Worm (Caenorhabditis elegans) whole organism, L3 larva: ENCODE results near the gene nas-3.
A peak's percentile ranks its signal among the peaks of the same experiment; 100 is the strongest.

Experiments used
- ZK546.5 ChIP-seq: sonication (generic microtip); optimal IDR thresholded peaks from 2 replicates; lab custom pipeline; 2017; ENCODE audit warnings: missing biosample characterization, missing genetic modification characterization
- aly-2 ChIP-seq: fragments of 150-350 bp; optimal IDR thresholded peaks from 2 replicates; lab custom pipeline; 2014; ENCODE audit warnings: missing biosample characterization, missing genetic modification characterization
- ama-1 ChIP-seq: fragments of 150-350 bp; optimal IDR thresholded peaks from 2 replicates; lab custom pipeline; 2018
- ceh-16 ChIP-seq: sonication (generic microtip); optimal IDR thresholded peaks from 2 replicates; lab custom pipeline; 2017; ENCODE audit warnings: missing biosample characterization, missing genetic modification characterization
- ceh-82 ChIP-seq: fragments of 150-350 bp; optimal IDR thresholded peaks from 2 replicates; lab custom pipeline; 2014; ENCODE audit warnings: missing biosample characterization, missing genetic modification characterization
- egl-27 ChIP-seq: sonication (generic microtip); optimal IDR thresholded peaks from 4 replicates; lab custom pipeline; 2017; ENCODE audit warnings: missing biosample characterization, missing genetic modification reagents, missing genetic modification characterization
- egl-5 ChIP-seq: fragments of 150-350 bp; optimal IDR thresholded peaks from 2 replicates; lab custom pipeline; 2017; ENCODE audit warnings: missing biosample characterization, missing genetic modification reagents, missing genetic modification characterization, inconsistent platforms
- elt-2 ChIP-seq: sonication (generic microtip); optimal IDR thresholded peaks from 2 replicates; lab custom pipeline; 2016; ENCODE audit warnings: missing genetic modification reagents, mild to moderate bottlenecking, missing genetic modification characterization, missing compliant biosample characterization
- elt-3 ChIP-seq, 3 experiments: fragments of 150-350 bp in 1 of 3; sonication (generic microtip) in 2 of 3; optimal IDR thresholded peaks; 2 replicates in 2 of 3; 4 replicates in 1 of 3; lab custom pipeline; 2014 to 2017; ENCODE audit warnings: missing biosample characterization in 3 of 3, missing genetic modification characterization in 3 of 3
- fkh-10 ChIP-seq: sonication (generic microtip); optimal IDR thresholded peaks from 2 replicates; lab custom pipeline; 2017; ENCODE audit warnings: missing biosample characterization, missing genetic modification reagents, missing genetic modification characterization
- fos-1 ChIP-seq: fragments of 150-350 bp; optimal IDR thresholded peaks from 2 replicates; lab custom pipeline; 2014; ENCODE audit warnings: missing biosample characterization, missing genetic modification characterization
- jun-1 ChIP-seq: fragments of 150-350 bp; optimal IDR thresholded peaks from 2 replicates; lab custom pipeline; 2014; ENCODE audit warnings: missing biosample characterization, missing genetic modification reagents, missing genetic modification characterization
- lin-15B ChIP-seq: fragments of 150-350 bp; optimal IDR thresholded peaks from 2 replicates; lab custom pipeline; 2014; ENCODE audit warnings: missing biosample characterization, missing genetic modification characterization
- lin-39 ChIP-seq: fragments of 150-350 bp; optimal IDR thresholded peaks from 2 replicates; lab custom pipeline; 2018; ENCODE audit warnings: missing biosample characterization, missing genetic modification reagents, missing genetic modification characterization
- lsy-12 ChIP-seq: sonication (generic microtip); optimal IDR thresholded peaks from 2 replicates; lab custom pipeline; 2016; ENCODE audit warnings: mild to moderate bottlenecking, missing genetic modification characterization, missing compliant biosample characterization
- mml-1 ChIP-seq: fragments of 150-350 bp; sonication (generic microtip); optimal IDR thresholded peaks from 3 replicates; lab custom pipeline; 2014; ENCODE audit warnings: missing biosample characterization, missing genetic modification characterization
- nfya-1 ChIP-seq: sonication (generic microtip); optimal IDR thresholded peaks from 2 replicates; lab custom pipeline; 2017; ENCODE audit warnings: missing genetic modification characterization, mild to moderate bottlenecking, missing compliant biosample characterization, antibody characterized with exemption, moderate library complexity; ENCODE audit not compliant: insufficient read depth
- nhr-12 ChIP-seq: fragments of 150-350 bp; optimal IDR thresholded peaks from 2 replicates; lab custom pipeline; 2014; ENCODE audit warnings: missing biosample characterization, missing genetic modification characterization
- nhr-23 ChIP-seq: fragments of 150-350 bp; optimal IDR thresholded peaks from 2 replicates; lab custom pipeline; 2014; ENCODE audit warnings: missing biosample characterization, missing genetic modification reagents, missing genetic modification characterization
- nhr-25 ChIP-seq: sonication (generic microtip); optimal IDR thresholded peaks from 2 replicates; lab custom pipeline; 2017; ENCODE audit warnings: missing biosample characterization, missing genetic modification characterization
- nhr-28 ChIP-seq: fragments of 150-350 bp; optimal IDR thresholded peaks from 2 replicates; lab custom pipeline; 2014; ENCODE audit warnings: missing biosample characterization, missing genetic modification characterization
- nhr-43 ChIP-seq: sonication (generic microtip); optimal IDR thresholded peaks from 2 replicates; lab custom pipeline; 2016; ENCODE audit warnings: mild to moderate bottlenecking, missing genetic modification characterization, missing compliant biosample characterization; ENCODE audit not compliant: poor library complexity, severe bottlenecking
- nhr-76 ChIP-seq: fragments of 150-350 bp; sonication (generic microtip); optimal IDR thresholded peaks from 5 replicates; lab custom pipeline; 2014; ENCODE audit warnings: missing biosample characterization, missing genetic modification characterization
- nhr-77 ChIP-seq: fragments of 150-350 bp; optimal IDR thresholded peaks from 2 replicates; lab custom pipeline; 2014; ENCODE audit warnings: missing biosample characterization, missing genetic modification characterization
- pha-4 ChIP-seq: fragments of 150-350 bp; optimal IDR thresholded peaks from 2 replicates; lab custom pipeline; 2014; ENCODE audit warnings: missing biosample characterization, missing genetic modification reagents, missing genetic modification characterization
- pqm-1 ChIP-seq: fragments of 150-350 bp; optimal IDR thresholded peaks from 2 replicates; lab custom pipeline; 2017; ENCODE audit warnings: missing biosample characterization, missing genetic modification characterization, inconsistent platforms
- skn-1 ChIP-seq: fragments of 150-350 bp; optimal IDR thresholded peaks from 2 replicates; lab custom pipeline; 2014; ENCODE audit warnings: missing biosample characterization, missing genetic modification characterization
- snpc-4 ChIP-seq: fragments of 150-350 bp; optimal IDR thresholded peaks from 2 replicates; lab custom pipeline; 2014; ENCODE audit warnings: missing biosample characterization, missing genetic modification characterization
- tbx-2 ChIP-seq: sonication (generic microtip); optimal IDR thresholded peaks from 2 replicates; lab custom pipeline; 2016; ENCODE audit warnings: mild to moderate bottlenecking, missing genetic modification characterization, missing compliant biosample characterization
- unc-39 ChIP-seq: sonication (generic microtip); optimal IDR thresholded peaks from 4 replicates; lab custom pipeline; 2017; ENCODE audit warnings: missing biosample characterization, missing genetic modification characterization
- zag-1 ChIP-seq: fragments of 150-350 bp; optimal IDR thresholded peaks from 2 replicates; lab custom pipeline; 2014; ENCODE audit warnings: missing biosample characterization, missing genetic modification characterization
- ztf-11 ChIP-seq: fragments of 150-350 bp; optimal IDR thresholded peaks from 2 replicates; lab custom pipeline; 2014; ENCODE audit warnings: missing biosample characterization, missing genetic modification characterization
- ztf-4 ChIP-seq: fragments of 150-350 bp; optimal IDR thresholded peaks from 2 replicates; lab custom pipeline; 2014; ENCODE audit warnings: missing biosample characterization, missing genetic modification characterization

Gene nas-3

ce11 chrV:9518832-9519231 is 40.9 kb downstream of the nas-3 start, which contains the start of gene C50F4.8:
Gene C50F4.8, minus strand, starts transcription at chrV:9518859.
- peak; percentile 37 for TF ChIP-seq ama-1 (lab: Kevin White, UChicago)
- TF ChIP-seq nhr-23 (tag; lab: Kevin White, UChicago), result peak; percentile 55
- no peak for TF ChIP-seq nhr-25 (tag; lab: Kevin White, UChicago)

ce11 chrV:9521697-9522096 is 43.7 kb downstream of the nas-3 start:
- TF ChIP-seq nhr-77 (tag; lab: Kevin White, UChicago), result no peak
- TF ChIP-seq nhr-25 (tag; lab: Kevin White, UChicago), result no peak
- no peak for TF ChIP-seq egl-27 (tag; lab: Kevin White, UChicago)
- TF ChIP-seq elt-3 (tag; optimal IDR thresholded peaks at IDR 0.05; lab: Kevin White, UChicago), result no peak
- no peak for TF ChIP-seq fos-1 (tag; lab: Kevin White, UChicago)
- no peak for TF ChIP-seq nhr-12 (tag; lab: Kevin White, UChicago)
- TF ChIP-seq aly-2 (tag; lab: Kevin White, UChicago), result no peak
- TF ChIP-seq nhr-76, result no peak
- no peak for TF ChIP-seq ztf-4 (tag; lab: Kevin White, UChicago)
- TF ChIP-seq unc-39 (tag; lab: Kevin White, UChicago), result no peak
- no peak for TF ChIP-seq elt-2 (tag; lab: Kevin White, UChicago)
- TF ChIP-seq jun-1 (tag; lab: Kevin White, UChicago), result no peak
- TF ChIP-seq ztf-11 (tag; lab: Kevin White, UChicago), result no peak
- no peak for TF ChIP-seq snpc-4 (tag; lab: Kevin White, UChicago)
- no peak for TF ChIP-seq nhr-23 (tag; lab: Kevin White, UChicago)
- TF ChIP-seq fkh-10 (GFP tag; lab: Kevin White, UChicago), result no peak
- no peak for TF ChIP-seq nfya-1 (tag; lab: Kevin White, UChicago)

ce11 chrV:9524099-9524498 is 46.1 kb downstream of the nas-3 start, which contains the start of gene C50F4.9:
Gene C50F4.9, minus strand, starts transcription at chrV:9524199.
- TF ChIP-seq unc-39 (tag; lab: Kevin White, UChicago) (no peak), nhr-76 (no peak), skn-1 (tag; lab: Kevin White, UChicago) (no peak), jun-1 (tag; lab: Kevin White, UChicago) (no peak), pha-4 (no peak), ama-1 (lab: Kevin White, UChicago) (no peak), lsy-12 (tag; lab: Kevin White, UChicago) (no peak), nhr-28 (no peak), ZK546.5 (no peak), nhr-77 (tag; lab: Kevin White, UChicago) (no peak), ceh-82 (tag; lab: Kevin White, UChicago) (no peak), lin-39 (no peak), nhr-43 (tag; lab: Kevin White, UChicago) (no peak), nfya-1 (tag; lab: Kevin White, UChicago) (no peak), nhr-23 (tag; lab: Kevin White, UChicago) (no peak), zag-1 (no peak), pqm-1 (tag; lab: Kevin White, UChicago) (no peak)

- TF ChIP-seq fkh-10 (GFP tag; lab: Kevin White, UChicago) (no peak), pqm-1 (tag; lab: Kevin White, UChicago) (peak; percentile 80), nhr-43 (tag; lab: Kevin White, UChicago) (no peak), mml-1 (tag; lab: Kevin White, UChicago) (no peak), lsy-12 (tag; lab: Kevin White, UChicago) (no peak), fos-1 (tag; lab: Kevin White, UChicago) (no peak), tbx-2 (tag; lab: Kevin White, UChicago) (no peak), ceh-16 (no peak), lin-15B (tag; lab: Kevin White, UChicago) (no peak), egl-5 (tag; lab: Kevin White, UChicago) (no peak), elt-2 (tag; lab: Kevin White, UChicago) (peak; percentile 79), jun-1 (tag; lab: Kevin White, UChicago) (no peak)
Measured at ce11 chrV:9526470-9526869, 48.5 kb downstream of the nas-3 start, which contains the start of gene C50F4.1. Gene C50F4.1, plus strand, starts transcription at chrV:9526793.

ce11 chrV:9527337-9527736 is 49.4 kb downstream of the nas-3 start:
- TF ChIP-seq nhr-76 (no peak), elt-2 (tag; lab: Kevin White, UChicago) (peak; percentile 56), pqm-1 (tag; lab: Kevin White, UChicago) (peak; percentile 59)
